Worm (Caenorhabditis elegans) whole organism, late embryonic: ENCODE measurements around the gene ift-81.

ENCODE experiments used
- F13H6.1 ChIP-seq: sonication (generic microtip); optimal IDR thresholded peaks from 2 replicates; lab custom pipeline; 2016; ENCODE audit warnings: missing genetic modification characterization, missing compliant biosample characterization
- ceh-34 ChIP-seq: sonication (generic microtip); optimal IDR thresholded peaks from 2 replicates; lab custom pipeline; 2016; ENCODE audit warnings: mild to moderate bottlenecking, missing genetic modification characterization, missing compliant biosample characterization
- ceh-9 ChIP-seq: sonication (generic microtip); optimal IDR thresholded peaks from 2 replicates; lab custom pipeline; 2016; ENCODE audit warnings: mild to moderate bottlenecking, missing genetic modification characterization, inconsistent platforms, missing compliant biosample characterization
- hlh-13 ChIP-seq: fragments of 200-800 bp; sonication (Bioruptor generic); optimal IDR thresholded peaks from 2 replicates; lab custom pipeline; 2018; ENCODE audit warnings: mild to moderate bottlenecking, missing genetic modification characterization, missing compliant biosample characterization
- nhr-11 ChIP-seq: fragments of 150-350 bp; optimal IDR thresholded peaks from 2 replicates; lab custom pipeline; 2014; ENCODE audit warnings: missing biosample characterization, missing genetic modification characterization
- pha-2 ChIP-seq: sonication (generic microtip); optimal IDR thresholded peaks from 2 replicates; lab custom pipeline; 2017; ENCODE audit warnings: mild to moderate bottlenecking, missing genetic modification characterization, missing compliant biosample characterization
- pha-4 ChIP-seq: fragments of 150-350 bp; optimal IDR thresholded peaks from 2 replicates; lab custom pipeline; 2018; ENCODE audit warnings: missing biosample characterization, missing genetic modification reagents, missing genetic modification characterization
- sox-4 ChIP-seq: sonication (generic microtip); optimal IDR thresholded peaks from 2 replicates; lab custom pipeline; 2017; ENCODE audit warnings: mild to moderate bottlenecking, missing genetic modification characterization, inconsistent platforms, missing compliant biosample characterization
- unc-86 ChIP-seq: sonication (generic microtip); optimal IDR thresholded peaks from 2 replicates; lab custom pipeline; 2016; ENCODE audit warnings: missing genetic modification characterization, missing compliant biosample characterization

DNA sequence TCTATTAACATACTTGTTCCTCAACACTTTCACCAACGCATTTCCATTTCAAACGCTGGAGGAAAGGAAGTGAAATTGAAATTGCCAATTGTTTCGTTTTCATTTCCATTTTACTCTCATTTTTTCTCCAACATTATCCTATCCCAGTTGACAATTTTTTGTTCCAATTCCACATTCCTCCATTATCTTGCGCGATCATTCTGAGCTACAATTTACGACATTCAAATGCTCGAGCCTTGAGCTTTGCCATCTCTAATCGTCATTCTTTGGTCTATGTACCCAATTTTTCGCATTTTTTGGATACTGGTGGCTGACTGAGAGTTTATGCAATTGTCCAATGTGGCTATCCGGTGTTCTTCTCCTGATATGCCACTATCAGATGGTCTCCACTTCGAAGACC is 48.8 kb upstream of the ift-81 start, which contains the start of gene Y34B4A.10:
- no peak for TF ChIP-seq ceh-34 (tag; lab: Kevin White, UChicago)
- no peak for TF ChIP-seq unc-86 (tag; lab: Kevin White, UChicago)
- TF ChIP-seq sox-4 (tag; lab: Kevin White, UChicago), result no peak
- no peak for TF ChIP-seq hlh-13 (GFP tag; lab: Kevin White, UChicago)
- no peak for TF ChIP-seq F13H6.1
- TF ChIP-seq ceh-9 (tag; lab: Kevin White, UChicago), result no peak
- TF ChIP-seq pha-2 (tag; lab: Kevin White, UChicago), result no peak
- no peak for TF ChIP-seq pha-4
- no peak for TF ChIP-seq nhr-11
